Worm (Caenorhabditis elegans) whole organism, L2 larva: Measurements from ENCODE around the gene C42D4.13.

ENCODE experiments used
- C34F6.9 ChIP-seq: fragments of 150-350 bp; optimal IDR thresholded peaks from 2 replicates; lab custom pipeline; 2014; ENCODE audit warnings: missing biosample characterization, missing genetic modification characterization
- R02D3.7 ChIP-seq: fragments of 150-350 bp; optimal IDR thresholded peaks from 2 replicates; lab custom pipeline; 2014; ENCODE audit warnings: missing biosample characterization, missing genetic modification characterization
- Y55F3AM.14 ChIP-seq: fragments of 200-800 bp; sonication (Bioruptor generic); optimal IDR thresholded peaks from 2 replicates; lab custom pipeline; 2018; ENCODE audit warnings: mild to moderate bottlenecking, missing genetic modification characterization, missing compliant biosample characterization
- ZK546.5 ChIP-seq: sonication (generic microtip); optimal IDR thresholded peaks from 2 replicates; lab custom pipeline; 2017; ENCODE audit warnings: missing biosample characterization, missing genetic modification characterization
- ama-1 ChIP-seq: fragments of 150-350 bp; optimal IDR thresholded peaks from 2 replicates; lab custom pipeline; 2018; ENCODE audit warnings: inconsistent platforms
- blmp-1 ChIP-seq: sonication (generic microtip); optimal IDR thresholded peaks from 2 replicates; lab custom pipeline; 2017; ENCODE audit warnings: missing genetic modification characterization, mild to moderate bottlenecking, missing compliant biosample characterization, antibody characterized with exemption, moderate library complexity; ENCODE audit not compliant: insufficient read depth
- ceh-16 ChIP-seq: fragments of 150-350 bp; optimal IDR thresholded peaks from 2 replicates; lab custom pipeline; 2014; ENCODE audit warnings: missing biosample characterization, missing genetic modification characterization
- ceh-82 ChIP-seq: fragments of 150-350 bp; optimal IDR thresholded peaks from 2 replicates; lab custom pipeline; 2014; ENCODE audit warnings: missing biosample characterization, missing genetic modification characterization
- crh-2 ChIP-seq: sonication (generic microtip); optimal IDR thresholded peaks from 2 replicates; lab custom pipeline; 2017; ENCODE audit warnings: missing biosample characterization, missing genetic modification characterization
- dmd-4 ChIP-seq: sonication (generic microtip); optimal IDR thresholded peaks from 2 replicates; lab custom pipeline; 2017; ENCODE audit warnings: missing biosample characterization, missing genetic modification characterization
- egl-27 ChIP-seq: sonication (generic microtip); optimal IDR thresholded peaks from 3 replicates; lab custom pipeline; 2017; ENCODE audit warnings: missing biosample characterization, missing genetic modification reagents, missing genetic modification characterization
- elt-1 ChIP-seq: fragments of 150-350 bp; optimal IDR thresholded peaks from 2 replicates; lab custom pipeline; 2014; ENCODE audit warnings: missing biosample characterization, missing genetic modification characterization
- elt-3 ChIP-seq: sonication (generic microtip); optimal IDR thresholded peaks from 2 replicates; lab custom pipeline; 2017; ENCODE audit warnings: missing biosample characterization, missing genetic modification characterization
- gmeb-1 ChIP-seq: fragments of 150-350 bp; optimal IDR thresholded peaks from 2 replicates; lab custom pipeline; 2014; ENCODE audit warnings: missing biosample characterization, missing genetic modification characterization
- lin-11 ChIP-seq: fragments of 150-350 bp; sonication (generic microtip); optimal IDR thresholded peaks from 2 replicates; lab custom pipeline; 2014; ENCODE audit warnings: missing biosample characterization, missing genetic modification characterization, inconsistent platforms, mixed read lengths
- lin-13 ChIP-seq: fragments of 150-350 bp; optimal IDR thresholded peaks from 2 replicates; lab custom pipeline; 2014; ENCODE audit warnings: missing biosample characterization, missing genetic modification reagents, missing genetic modification characterization
- mab-5 ChIP-seq: fragments of 150-350 bp; optimal IDR thresholded peaks from 2 replicates; lab custom pipeline; 2014; ENCODE audit warnings: missing biosample characterization, missing genetic modification characterization
- mbf-1 ChIP-seq: sonication (generic microtip); optimal IDR thresholded peaks from 2 replicates; lab custom pipeline; 2017; ENCODE audit warnings: missing biosample characterization, missing genetic modification characterization
- mdl-1 ChIP-seq, 2 experiments: fragments of 150-350 bp in 1 of 2; sonication (generic microtip) in 1 of 2; optimal IDR thresholded peaks; 2 replicates each; lab custom pipeline; 2017; ENCODE audit warnings: missing biosample characterization in 2 of 2, missing genetic modification characterization in 2 of 2
- nhr-10 ChIP-seq: sonication (generic microtip); optimal IDR thresholded peaks from 2 replicates; lab custom pipeline; 2017; ENCODE audit warnings: missing biosample characterization, missing genetic modification characterization
- nhr-12 ChIP-seq: fragments of 150-350 bp; optimal IDR thresholded peaks from 2 replicates; lab custom pipeline; 2014; ENCODE audit warnings: missing biosample characterization, missing genetic modification characterization
- nhr-21 ChIP-seq: fragments of 150-350 bp; optimal IDR thresholded peaks from 2 replicates; lab custom pipeline; 2014; ENCODE audit warnings: missing biosample characterization, missing genetic modification characterization
- nhr-237 ChIP-seq: fragments of 150-350 bp; optimal IDR thresholded peaks from 2 replicates; lab custom pipeline; 2014; ENCODE audit warnings: missing biosample characterization, missing genetic modification characterization
- nhr-25 ChIP-seq: fragments of 150-350 bp; sonication (generic microtip); optimal IDR thresholded peaks from 3 replicates; lab custom pipeline; 2014; ENCODE audit warnings: missing biosample characterization, missing genetic modification characterization
- nhr-6 ChIP-seq: fragments of 150-350 bp; optimal IDR thresholded peaks from 2 replicates; lab custom pipeline; 2014; ENCODE audit warnings: missing biosample characterization, missing genetic modification characterization
- peb-1 ChIP-seq: fragments of 150-350 bp; optimal IDR thresholded peaks from 2 replicates; lab custom pipeline; 2014; ENCODE audit warnings: missing biosample characterization, missing genetic modification characterization
- sem-4 ChIP-seq: fragments of 150-350 bp; optimal IDR thresholded peaks from 2 replicates; lab custom pipeline; 2014; ENCODE audit warnings: missing biosample characterization, missing genetic modification reagents, missing genetic modification characterization
- sma-3 ChIP-seq: sonication (generic microtip); optimal IDR thresholded peaks from 2 replicates; lab custom pipeline; 2016; ENCODE audit warnings: missing genetic modification reagents, missing genetic modification characterization, missing compliant biosample characterization
- sma-9 ChIP-seq, 2 experiments: fragments of 150-350 bp in 1 of 2; sonication (generic microtip) in 1 of 2; optimal IDR thresholded peaks; 2 replicates each; lab custom pipeline; 2014 to 2016; ENCODE audit warnings: missing genetic modification characterization in 2 of 2, mild to moderate bottlenecking in 1 of 2, missing biosample characterization in 1 of 2, missing compliant biosample characterization in 1 of 2, missing genetic modification reagents in 1 of 2, moderate library complexity in 1 of 2
- snpc-4 ChIP-seq: fragments of 150-350 bp; optimal IDR thresholded peaks from 2 replicates; lab custom pipeline; 2014; ENCODE audit warnings: missing biosample characterization, missing genetic modification characterization
- unc-39 ChIP-seq: fragments of 150-350 bp; optimal IDR thresholded peaks from 2 replicates; lab custom pipeline; 2014; ENCODE audit warnings: missing biosample characterization, missing genetic modification characterization
- unc-55 ChIP-seq: fragments of 150-350 bp; sonication (generic microtip); optimal IDR thresholded peaks from 3 replicates; lab custom pipeline; 2014; ENCODE audit warnings: missing biosample characterization, missing genetic modification reagents, missing genetic modification characterization
- unc-62 ChIP-seq: fragments of 150-350 bp; optimal IDR thresholded peaks from 2 replicates; lab custom pipeline; 2014; ENCODE audit warnings: missing biosample characterization, missing genetic modification reagents, missing genetic modification characterization
- zag-1 ChIP-seq: fragments of 150-350 bp; optimal IDR thresholded peaks from 2 replicates; lab custom pipeline; 2014; ENCODE audit warnings: missing biosample characterization, missing genetic modification characterization

The C42D4.13 gene

ce11 chrIV:7158161-7158560 is 29.8 kb downstream of the C42D4.13 start:
- no peak for TF ChIP-seq R02D3.7
- no peak for TF ChIP-seq unc-55
- TF ChIP-seq ceh-16 (tag; lab: Kevin White, UChicago) = no peak

ce11 chrIV:7156356-7156755 is 31.6 kb downstream of the C42D4.13 start, which contains the start of gene maph-9:
Gene maph-9, plus strand, starts transcription at chrIV:7156628.
- no peak for TF ChIP-seq nhr-6
- no peak for TF ChIP-seq elt-1 (tag; lab: Kevin White, UChicago)
- peak; percentile 33 for TF ChIP-seq C34F6.9 (tag; lab: Kevin White, UChicago)
- no peak for TF ChIP-seq sem-4 (tag; lab: Kevin White, UChicago)

ce11 chrIV:7154356-7154755 is 33.6 kb downstream of the C42D4.13 start, which contains the start of gene C34D4.2:
Gene C34D4.2, plus strand, starts transcription at chrIV:7154656.
- no peak for TF ChIP-seq crh-2
- no peak for TF ChIP-seq peb-1 (tag; lab: Kevin White, UChicago)
- TF ChIP-seq mdl-1 (tag; optimal IDR thresholded peaks at IDR 0.05; lab: Kevin White, UChicago) = no peak
- no peak for TF ChIP-seq nhr-25 (tag; lab: Kevin White, UChicago)
- TF ChIP-seq elt-3 (tag; lab: Kevin White, UChicago) = no peak
- TF ChIP-seq lin-11 (tag; lab: Kevin White, UChicago) = no peak
- TF ChIP-seq nhr-12 (tag; lab: Kevin White, UChicago) = no peak
- TF ChIP-seq gmeb-1 = no peak

ce11 chrIV:7153362-7153761 is 34.6 kb downstream of the C42D4.13 start, which contains the start of gene C34D4.3:
Gene C34D4.3, plus strand, starts transcription at chrIV:7153662.
- TF ChIP-seq zag-1 (tag; lab: Kevin White, UChicago) (no peak), nhr-6 (no peak), lin-13 (GFP tag; lab: Kevin White, UChicago) (no peak), nhr-25 (tag; lab: Kevin White, UChicago) (no peak), Y55F3AM.14 (no peak), sma-3 (GFP tag; lab: Kevin White, UChicago) (no peak), blmp-1 (tag; lab: Kevin White, UChicago) (no peak), unc-62 (GFP tag; lab: Kevin White, UChicago) (no peak), ZK546.5 (tag; lab: Kevin White, UChicago) (no peak), mbf-1 (tag; lab: Kevin White, UChicago) (no peak), ceh-82 (tag; lab: Kevin White, UChicago) (no peak)

ce11 chrIV:7152409-7152808 is 35.5 kb downstream of the C42D4.13 start, which contains the start of gene col-113:
Gene col-113, minus strand, starts transcription at chrIV:7152509.
- TF ChIP-seq unc-39 (tag; lab: Kevin White, UChicago) (no peak), lin-11 (tag; lab: Kevin White, UChicago) (no peak), mab-5 (tag; lab: Kevin White, UChicago) (no peak), dmd-4 (no peak), Y55F3AM.14 (no peak), ama-1 (no peak), nhr-10 (no peak), sma-3 (GFP tag; lab: Kevin White, UChicago) (no peak), mdl-1 (tag; optimal IDR thresholded peaks at IDR 0.05; lab: Kevin White, UChicago) (no peak), ceh-82 (tag; lab: Kevin White, UChicago) (no peak), sma-9 (GFP tag; optimal IDR thresholded peaks at IDR 0.05; lab: Kevin White, UChicago) (no peak), sma-9 (tag; optimal IDR thresholded peaks at IDR 0.05; lab: Kevin White, UChicago) (no peak), egl-27 (tag; lab: Kevin White, UChicago) (no peak), nhr-237 (tag; lab: Kevin White, UChicago) (no peak), snpc-4 (no peak), crh-2 (no peak), nhr-6 (no peak), nhr-21 (tag; lab: Kevin White, UChicago) (no peak), ZK546.5 (tag; lab: Kevin White, UChicago) (no peak), lin-13 (GFP tag; lab: Kevin White, UChicago) (no peak)
